Worm (Caenorhabditis elegans) whole organism, L2 larva: ENCODE results near the gene T24C12.3.

Experiments
- R02D3.7 ChIP-seq: fragments of 150-350 bp; optimal IDR thresholded peaks from 2 replicates; lab custom pipeline; 2014; ENCODE audit warnings: missing biosample characterization, missing genetic modification characterization
- alr-1 ChIP-seq: fragments of 150-350 bp; optimal IDR thresholded peaks from 2 replicates; lab custom pipeline; 2014; ENCODE audit warnings: missing biosample characterization, missing genetic modification characterization
- aly-2 ChIP-seq: fragments of 150-350 bp; optimal IDR thresholded peaks from 2 replicates; lab custom pipeline; 2014; ENCODE audit warnings: missing biosample characterization, missing genetic modification characterization
- blmp-1 ChIP-seq: sonication (generic microtip); optimal IDR thresholded peaks from 2 replicates; lab custom pipeline; 2017; ENCODE audit warnings: missing genetic modification characterization, mild to moderate bottlenecking, missing compliant biosample characterization, antibody characterized with exemption, moderate library complexity; ENCODE audit not compliant: insufficient read depth
- ceh-16 ChIP-seq: fragments of 150-350 bp; optimal IDR thresholded peaks from 2 replicates; lab custom pipeline; 2014; ENCODE audit warnings: missing biosample characterization, missing genetic modification characterization
- ceh-82 ChIP-seq: fragments of 150-350 bp; optimal IDR thresholded peaks from 2 replicates; lab custom pipeline; 2014; ENCODE audit warnings: missing biosample characterization, missing genetic modification characterization
- egl-27 ChIP-seq: sonication (generic microtip); optimal IDR thresholded peaks from 3 replicates; lab custom pipeline; 2017; ENCODE audit warnings: missing biosample characterization, missing genetic modification reagents, missing genetic modification characterization
- elt-3 ChIP-seq: sonication (generic microtip); optimal IDR thresholded peaks from 2 replicates; lab custom pipeline; 2017; ENCODE audit warnings: missing biosample characterization, missing genetic modification characterization
- fos-1 ChIP-seq: fragments of 150-350 bp; optimal IDR thresholded peaks from 2 replicates; lab custom pipeline; 2014; ENCODE audit warnings: missing biosample characterization, missing genetic modification characterization
- lsy-2 ChIP-seq, 2 experiments: fragments of 150-350 bp in 1 of 2; sonication (generic microtip) in 1 of 2; optimal IDR thresholded peaks; 2 replicates each; lab custom pipeline; 2014 to 2017; ENCODE audit warnings: missing biosample characterization in 2 of 2, missing genetic modification characterization in 2 of 2
- mab-5 ChIP-seq: fragments of 150-350 bp; optimal IDR thresholded peaks from 2 replicates; lab custom pipeline; 2014; ENCODE audit warnings: missing biosample characterization, missing genetic modification characterization
- mdl-1 ChIP-seq, 2 experiments: fragments of 150-350 bp in 1 of 2; sonication (generic microtip) in 1 of 2; optimal IDR thresholded peaks; 2 replicates each; lab custom pipeline; 2017; ENCODE audit warnings: missing biosample characterization in 2 of 2, missing genetic modification characterization in 2 of 2
- nhr-11 ChIP-seq: fragments of 150-350 bp; optimal IDR thresholded peaks from 2 replicates; lab custom pipeline; 2014; ENCODE audit warnings: missing biosample characterization, missing genetic modification characterization
- nhr-237 ChIP-seq: fragments of 150-350 bp; optimal IDR thresholded peaks from 2 replicates; lab custom pipeline; 2014; ENCODE audit warnings: missing biosample characterization, missing genetic modification characterization
- nhr-6 ChIP-seq: fragments of 150-350 bp; optimal IDR thresholded peaks from 2 replicates; lab custom pipeline; 2014; ENCODE audit warnings: missing biosample characterization, missing genetic modification characterization
- nhr-77 ChIP-seq: fragments of 150-350 bp; optimal IDR thresholded peaks from 2 replicates; lab custom pipeline; 2014; ENCODE audit warnings: missing biosample characterization, missing genetic modification characterization
- peb-1 ChIP-seq: fragments of 150-350 bp; optimal IDR thresholded peaks from 2 replicates; lab custom pipeline; 2014; ENCODE audit warnings: missing biosample characterization, missing genetic modification characterization
- sem-4 ChIP-seq: fragments of 150-350 bp; optimal IDR thresholded peaks from 2 replicates; lab custom pipeline; 2014; ENCODE audit warnings: missing biosample characterization, missing genetic modification reagents, missing genetic modification characterization
- sma-9 ChIP-seq, 2 experiments: fragments of 150-350 bp in 1 of 2; sonication (generic microtip) in 1 of 2; optimal IDR thresholded peaks; 2 replicates each; lab custom pipeline; 2014 to 2016; ENCODE audit warnings: missing genetic modification characterization in 2 of 2, mild to moderate bottlenecking in 1 of 2, missing biosample characterization in 1 of 2, missing compliant biosample characterization in 1 of 2, missing genetic modification reagents in 1 of 2, moderate library complexity in 1 of 2
- snpc-4 ChIP-seq: fragments of 150-350 bp; optimal IDR thresholded peaks from 2 replicates; lab custom pipeline; 2014; ENCODE audit warnings: missing biosample characterization, missing genetic modification characterization
- unc-39 ChIP-seq: fragments of 150-350 bp; optimal IDR thresholded peaks from 2 replicates; lab custom pipeline; 2014; ENCODE audit warnings: missing biosample characterization, missing genetic modification characterization
- unc-62 ChIP-seq: fragments of 150-350 bp; optimal IDR thresholded peaks from 2 replicates; lab custom pipeline; 2014; ENCODE audit warnings: missing biosample characterization, missing genetic modification reagents, missing genetic modification characterization
- ztf-1 ChIP-seq: fragments of 200-800 bp; sonication (Bioruptor generic); conservative IDR thresholded peaks from 2 replicates; pipeline ENCODE4 v1.3.6; 2022; ENCODE audit warnings: missing genetic modification characterization, missing compliant biosample characterization
- ztf-11 ChIP-seq: sonication (generic microtip); optimal IDR thresholded peaks from 2 replicates; lab custom pipeline; 2017; ENCODE audit warnings: missing biosample characterization, missing genetic modification characterization
- ztf-4 ChIP-seq: fragments of 150-350 bp; optimal IDR thresholded peaks from 2 replicates; lab custom pipeline; 2014; ENCODE audit warnings: missing biosample characterization, missing genetic modification characterization

The T24C12.3 gene

DNA sequence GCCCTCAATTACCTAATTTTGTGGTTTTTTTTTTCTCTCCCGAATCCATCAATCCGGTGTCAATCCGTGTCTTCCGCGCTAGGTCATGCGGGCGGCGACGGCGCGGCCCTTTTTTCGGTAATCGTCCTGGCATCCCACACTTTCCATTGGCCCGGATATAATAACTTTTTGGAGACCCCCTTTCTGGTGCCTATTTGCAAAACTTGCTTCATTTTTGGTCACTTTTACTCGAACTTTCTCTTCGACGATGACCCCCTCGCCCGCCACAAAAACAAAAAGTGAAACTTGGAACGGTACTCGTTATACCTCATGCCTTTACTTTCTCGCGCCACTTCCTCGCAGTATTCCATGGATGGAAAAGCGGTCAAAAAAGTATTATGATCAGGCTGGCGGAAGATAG lies 10.8 kb upstream of the T24C12.3 start:
- TF ChIP-seq blmp-1 (tag; lab: Kevin White, UChicago) = peak; percentile 8
- TF ChIP-seq ztf-1 = no peak
- peak; percentile 92 for TF ChIP-seq peb-1 (tag; lab: Kevin White, UChicago)

DNA sequence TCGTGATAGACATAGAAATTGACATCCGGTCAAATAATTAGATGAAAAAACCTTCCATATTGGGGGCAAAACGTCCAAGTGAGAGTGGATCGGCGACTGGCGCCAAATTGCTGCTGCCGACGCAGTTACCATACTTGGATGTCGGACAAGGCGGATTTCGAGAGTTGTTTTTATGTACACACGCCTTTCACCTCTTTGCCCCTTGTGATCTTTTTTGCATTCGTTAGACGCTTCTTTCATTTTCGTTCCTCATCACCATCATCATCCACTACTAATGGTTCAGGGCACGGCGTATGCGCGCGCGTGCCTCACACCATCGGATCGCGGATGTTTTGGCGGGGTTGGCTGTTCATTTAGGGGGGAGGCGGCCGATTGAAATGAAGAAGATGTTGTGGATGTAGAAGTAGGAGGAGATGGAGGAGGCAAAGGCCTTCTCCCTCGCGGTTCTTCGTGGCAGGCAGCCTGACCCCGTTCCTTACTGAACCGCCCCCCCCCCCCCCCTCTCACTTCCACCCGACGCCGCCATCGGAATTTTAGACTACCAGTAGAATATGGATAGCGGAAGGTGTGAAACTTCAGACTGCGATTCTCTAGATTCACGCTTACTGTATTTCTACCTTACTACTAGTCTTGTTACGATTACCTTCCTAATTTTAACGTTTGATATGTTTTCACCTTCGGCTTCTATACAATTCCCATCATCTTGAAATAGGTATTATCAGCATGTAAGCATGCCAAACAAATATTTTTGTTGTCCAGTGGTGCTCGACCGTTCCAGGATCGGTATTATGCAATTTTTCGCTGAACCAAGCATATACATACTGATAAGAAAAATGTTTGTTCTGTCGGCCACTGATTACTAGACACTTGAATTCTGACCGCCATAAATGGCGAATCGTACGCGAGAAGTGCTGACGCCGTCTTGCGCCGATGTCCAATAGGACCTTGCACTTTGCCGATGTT lies 10.0 kb upstream of the T24C12.3 start:
- TF ChIP-seq nhr-11 = no peak

DNA sequence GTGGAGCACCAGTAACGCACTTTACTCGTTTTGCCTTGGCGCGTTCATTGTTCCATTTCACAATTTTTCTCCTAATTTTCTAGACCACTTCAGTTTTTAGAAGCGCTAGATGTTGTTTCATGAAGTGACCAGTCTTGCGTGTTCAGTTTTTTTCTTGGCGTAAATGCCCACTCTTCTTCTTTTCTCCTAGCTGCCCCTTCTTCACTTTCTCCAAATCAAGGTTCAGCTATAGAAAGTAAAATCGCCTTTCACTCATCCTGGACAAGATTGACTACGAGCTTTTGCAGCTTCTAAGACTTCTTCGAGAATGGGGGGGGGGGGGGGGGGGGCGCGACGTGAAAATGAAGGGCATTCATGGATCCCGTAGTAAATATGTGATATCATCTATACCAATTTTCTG lies 9.0 kb upstream of the T24C12.3 start:
- TF ChIP-seq ztf-4 (tag; lab: Kevin White, UChicago) = no peak
- TF ChIP-seq aly-2 (tag; lab: Kevin White, UChicago) = no peak
- peak; percentile 55 for TF ChIP-seq blmp-1 (tag; lab: Kevin White, UChicago)
- no peak for TF ChIP-seq nhr-6 (tag; lab: Kevin White, UChicago)
- TF ChIP-seq lsy-2 (tag; optimal IDR thresholded peaks at IDR 0.05; lab: Kevin White, UChicago) = no peak

DNA sequence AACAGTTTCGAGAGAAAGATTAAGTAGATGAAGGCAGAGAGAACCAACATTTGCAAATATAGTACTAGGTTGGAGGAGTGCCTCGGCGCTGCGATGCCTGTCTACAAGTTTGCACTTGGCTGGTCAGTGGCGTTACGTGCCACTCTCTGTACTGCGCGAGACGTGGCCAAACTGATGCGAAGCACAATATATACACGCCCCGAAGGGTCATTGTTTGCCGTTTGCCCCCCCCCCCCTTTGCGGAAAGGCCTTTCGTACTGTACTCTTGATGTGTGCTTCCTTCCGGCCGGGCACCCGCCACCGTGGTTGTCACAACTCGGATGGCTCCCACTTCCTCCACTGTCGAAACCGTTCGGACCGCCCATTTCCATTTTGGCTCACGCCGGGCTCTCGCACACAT lies 8.4 kb upstream of the T24C12.3 start:
- TF ChIP-seq mdl-1 (tag; optimal IDR thresholded peaks at IDR 0.05; lab: Kevin White, UChicago) (no peak), peb-1 (tag; lab: Kevin White, UChicago) (peak; percentile 99), ztf-4 (tag; lab: Kevin White, UChicago) (no peak), fos-1 (tag; lab: Kevin White, UChicago) (no peak), ztf-11 (tag; lab: Kevin White, UChicago) (no peak), sem-4 (no peak)

DNA sequence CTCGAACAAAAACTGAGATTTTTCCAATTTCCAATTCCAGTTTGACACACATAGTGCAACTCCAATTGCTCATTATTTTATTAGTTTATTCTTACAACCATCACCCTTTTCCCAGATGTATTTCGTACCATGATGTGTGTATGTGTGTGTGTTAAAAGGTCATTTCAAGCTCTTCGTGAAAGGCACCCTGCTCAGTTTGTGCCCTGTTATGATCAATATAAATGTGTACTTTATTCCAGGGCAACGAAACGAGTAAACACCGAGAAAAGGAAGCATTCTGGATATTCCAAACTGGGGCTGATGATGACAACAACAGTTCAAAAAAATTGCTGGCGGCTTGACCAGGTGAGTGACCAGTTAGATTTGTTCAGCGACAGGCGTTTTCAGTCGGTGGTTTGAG lies 7.1 kb upstream of the T24C12.3 start, which contains the start of gene peb-1:
TSS of gene peb-1 (plus strand) at position 301 of the 400 bp plus-strand sequence.
- no peak for TF ChIP-seq mab-5 (tag; lab: Kevin White, UChicago)
- TF ChIP-seq ztf-4 (tag; lab: Kevin White, UChicago) = no peak
- TF ChIP-seq R02D3.7 (tag; lab: Kevin White, UChicago) = no peak
- no peak for TF ChIP-seq sem-4
- TF ChIP-seq unc-39 (tag; lab: Kevin White, UChicago) = no peak
- no peak for TF ChIP-seq ceh-82 (tag; lab: Kevin White, UChicago)
- TF ChIP-seq unc-62 (GFP tag; lab: Kevin White, UChicago) = no peak
- TF ChIP-seq elt-3 (tag; lab: Kevin White, UChicago) = no peak
- TF ChIP-seq mdl-1 (tag; optimal IDR thresholded peaks at IDR 0.05; lab: Kevin White, UChicago) = no peak
- no peak for TF ChIP-seq nhr-237 (tag; lab: Kevin White, UChicago)
- TF ChIP-seq ztf-1 = no peak
- TF ChIP-seq snpc-4 = no peak
- no peak for TF ChIP-seq nhr-77
- TF ChIP-seq alr-1 (tag; lab: Kevin White, UChicago) = no peak

DNA sequence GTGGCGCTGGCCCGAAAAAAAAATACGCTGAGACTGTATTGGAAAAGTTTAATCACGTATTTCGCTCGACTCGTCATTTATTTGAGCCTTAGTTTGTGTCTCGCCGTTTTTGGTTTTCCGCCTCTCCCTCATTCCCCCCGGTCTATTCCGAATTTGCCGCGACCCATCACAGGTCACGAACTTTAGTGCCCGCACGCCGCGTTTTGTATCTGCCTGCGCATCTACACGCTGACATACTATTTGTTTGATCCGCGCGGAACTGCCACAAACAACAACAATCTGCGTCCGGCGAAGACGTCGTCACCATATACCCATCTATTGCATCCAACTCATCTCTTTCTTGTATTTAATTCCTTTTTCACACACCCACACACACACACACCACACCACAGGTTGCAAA lies 6.5 kb upstream of the T24C12.3 start:
- TF ChIP-seq peb-1 (tag; lab: Kevin White, UChicago) (peak; percentile 100), R02D3.7 (tag; lab: Kevin White, UChicago) (no peak), ztf-11 (tag; lab: Kevin White, UChicago) (no peak), unc-39 (tag; lab: Kevin White, UChicago) (no peak)

DNA sequence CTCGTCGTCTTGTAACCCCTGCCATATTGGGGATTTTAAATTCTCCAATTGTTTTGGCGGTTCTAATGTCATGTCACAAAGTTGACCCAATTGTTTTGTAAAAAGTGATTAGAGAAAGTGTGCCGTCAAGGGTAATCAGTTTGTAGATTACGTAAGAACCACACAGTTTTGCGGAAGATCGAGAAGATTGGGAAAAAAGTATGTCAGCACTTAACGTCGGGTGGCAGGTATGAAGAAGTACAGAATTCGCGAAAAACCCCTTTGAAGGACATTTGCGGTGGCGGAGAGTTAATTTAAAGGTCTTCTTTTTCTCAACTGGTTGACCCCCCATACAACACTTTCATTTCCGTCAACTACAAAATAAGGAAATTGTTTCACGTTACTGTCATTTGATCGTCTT lies 4.7 kb upstream of the T24C12.3 start:
- TF ChIP-seq lsy-2 (tag; optimal IDR thresholded peaks at IDR 0.05; lab: Kevin White, UChicago) (no peak), sma-9 (GFP tag; optimal IDR thresholded peaks at IDR 0.05; lab: Kevin White, UChicago) (peak; percentile 7), sma-9 (tag; optimal IDR thresholded peaks at IDR 0.05; lab: Kevin White, UChicago) (no peak), unc-62 (GFP tag; lab: Kevin White, UChicago) (no peak), egl-27 (tag; lab: Kevin White, UChicago) (peak; percentile 39), blmp-1 (tag; lab: Kevin White, UChicago) (peak; percentile 43), ceh-16 (tag; lab: Kevin White, UChicago) (peak; percentile 5)
- TF ChIP-seq, all 48 proteins: peak for 4
